Worm (Caenorhabditis elegans) whole organism, L2 larva: ENCODE data around the gene fzo-1.

Experiments used
- ZK546.5 ChIP-seq: sonication (generic microtip); optimal IDR thresholded peaks from 2 replicates; lab custom pipeline; 2017; ENCODE audit warnings: missing biosample characterization, missing genetic modification characterization
- lin-39 ChIP-seq: fragments of 150-350 bp; optimal IDR thresholded peaks from 2 replicates; lab custom pipeline; 2014; ENCODE audit warnings: missing biosample characterization, missing genetic modification reagents, missing genetic modification characterization
- lsy-2 ChIP-seq, 2 experiments: fragments of 150-350 bp in 1 of 2; sonication (generic microtip) in 1 of 2; optimal IDR thresholded peaks; 2 replicates each; lab custom pipeline; 2014 to 2017; ENCODE audit warnings: missing biosample characterization in 2 of 2, missing genetic modification characterization in 2 of 2
- nhr-10 ChIP-seq: sonication (generic microtip); optimal IDR thresholded peaks from 2 replicates; lab custom pipeline; 2017; ENCODE audit warnings: missing biosample characterization, missing genetic modification characterization
- nhr-12 ChIP-seq: fragments of 150-350 bp; optimal IDR thresholded peaks from 2 replicates; lab custom pipeline; 2014; ENCODE audit warnings: missing biosample characterization, missing genetic modification characterization
- unc-39 ChIP-seq: fragments of 150-350 bp; optimal IDR thresholded peaks from 2 replicates; lab custom pipeline; 2014; ENCODE audit warnings: missing biosample characterization, missing genetic modification characterization
- ztf-1 ChIP-seq: fragments of 200-800 bp; sonication (Bioruptor generic); conservative IDR thresholded peaks from 2 replicates; pipeline ENCODE4 v1.3.6; 2022; ENCODE audit warnings: missing genetic modification characterization, missing compliant biosample characterization

DNA sequence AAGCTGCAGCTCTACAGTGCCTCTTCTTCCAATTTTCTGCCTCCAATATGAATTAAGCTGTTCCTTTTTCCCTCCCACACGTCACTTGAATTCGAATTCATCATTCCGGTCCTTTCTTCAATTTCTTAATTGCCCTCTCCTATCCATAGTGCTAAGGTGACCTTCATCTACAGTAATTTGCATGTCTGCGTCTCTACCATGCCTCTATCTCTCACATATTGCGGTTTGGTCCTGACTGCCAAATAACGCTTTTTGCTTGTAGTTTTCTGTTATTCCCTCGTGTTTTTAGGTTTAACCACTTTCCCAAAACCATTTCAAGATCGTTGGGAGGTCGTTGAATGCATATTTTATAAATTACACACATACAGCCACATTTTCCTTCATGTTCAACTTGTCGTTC, 44.7 kb upstream of the fzo-1 start:
- TF ChIP-seq ztf-1 (GFP tag; lab: Robert Waterston, UW) = no peak
- no peak for TF ChIP-seq lin-39 (tag; lab: Kevin White, UChicago)
- TF ChIP-seq lsy-2 (tag; optimal IDR thresholded peaks at IDR 0.05; lab: Kevin White, UChicago) = peak in 1 of 2 experiments; percentile 10
- no peak for TF ChIP-seq unc-39
- no peak for TF ChIP-seq nhr-12 (tag; lab: Kevin White, UChicago)
- TF ChIP-seq nhr-10 = no peak
- no peak for TF ChIP-seq ZK546.5
